Worm (Caenorhabditis elegans): ENCODE data around the gene Y51H7C.10.

DNA sequence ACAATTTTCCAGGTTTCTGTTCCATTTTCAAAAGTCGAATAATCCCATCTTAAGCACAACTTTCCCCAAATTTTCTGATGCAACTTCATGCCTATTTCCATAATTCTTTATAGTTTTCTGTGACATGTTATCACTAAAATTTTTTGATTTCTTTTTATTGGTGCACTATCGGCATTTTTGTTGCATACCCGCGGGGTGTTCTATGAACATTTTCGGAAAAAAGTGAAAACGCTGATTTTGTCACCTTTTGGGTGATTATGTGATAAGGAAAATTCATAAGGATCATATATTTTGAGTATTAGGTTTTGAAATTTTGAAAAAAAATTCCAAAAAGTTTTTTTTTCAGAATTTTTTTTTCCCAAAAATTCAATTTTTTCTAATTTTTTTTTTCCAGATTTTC, 37.1 kb downstream of the Y51H7C.10 start, which contains the start of gene aat-7:
- TF ChIP-seq ama-1 (optimal IDR thresholded peaks at IDR 0.05) (no peak), nhr-11 (tag; optimal IDR thresholded peaks at IDR 0.05) (no peak), ceh-31 (tag; optimal IDR thresholded peaks at IDR 0.05) (no peak), elt-2 (tag; optimal IDR thresholded peaks at IDR 0.05) (no peak), ceh-24 (tag; optimal IDR thresholded peaks at IDR 0.05) (no peak), nfya-1 (tag; optimal IDR thresholded peaks at IDR 0.05) (no peak), pha-4 (tag; optimal IDR thresholded peaks at IDR 0.05) (no peak), hlh-30 (tag; optimal IDR thresholded peaks at IDR 0.05; ENCODE audit: insufficient read depth) (no peak), fkh-10 (GFP tag; optimal IDR thresholded peaks at IDR 0.05) (no peak), eyg-1 (tag; optimal IDR thresholded peaks at IDR 0.05) (no peak), unc-3 (GFP tag; conservative IDR thresholded peaks at IDR 0.05) (no peak), unc-3 (tag; optimal IDR thresholded peaks at IDR 0.05) (no peak), npax-4 (tag; optimal IDR thresholded peaks at IDR 0.05) (no peak), madf-2 (tag; optimal IDR thresholded peaks at IDR 0.05) (no peak), ceh-2 (tag; optimal IDR thresholded peaks at IDR 0.05) (no peak)

Measured in whole organism, late embryonic.